Worm (Caenorhabditis elegans) whole organism, midembryonic: Measurements from ENCODE around the gene C16C8.26.
"Not testable (repeated sequence)": the region's sequence is repeated elsewhere in the genome, so short reads cannot be mapped to it uniquely, and the experiment has no call there.

Experiments used
- T22C8.4 ChIP-seq: fragments of 200-800 bp; sonication (Bioruptor generic); IDR thresholded peaks from 2 replicates; pipeline ENCODE4 v1.3.6; 2022; ENCODE audit warnings: missing genetic modification characterization, missing compliant biosample characterization
- cog-1 ChIP-seq: sonication (generic microtip); optimal IDR thresholded peaks from 2 replicates; lab custom pipeline; 2016; ENCODE audit warnings: missing genetic modification characterization, missing compliant biosample characterization
- flt-1 ChIP-seq: fragments of 200-800 bp; sonication (Bioruptor generic); IDR thresholded peaks from 2 replicates; pipeline ENCODE4 v1.3.6; 2022; ENCODE audit warnings: missing genetic modification characterization, missing compliant biosample characterization
- klf-2 ChIP-seq: fragments of 200-800 bp; sonication (Bioruptor generic); conservative IDR thresholded peaks from 2 replicates; pipeline ENCODE4 v1.3.6; 2022; ENCODE audit warnings: missing genetic modification reagents, missing genetic modification characterization, missing compliant biosample characterization
- med-1 ChIP-seq: sonication (generic microtip); optimal IDR thresholded peaks from 2 replicates; lab custom pipeline; 2017; ENCODE audit warnings: missing genetic modification characterization, mild to moderate bottlenecking, missing compliant biosample characterization, antibody characterized with exemption, missing genetic modification reagents; ENCODE audit not compliant: insufficient read depth
- ref-1 ChIP-seq: fragments of 200-800 bp; sonication (Bioruptor generic); conservative IDR thresholded peaks from 2 replicates; pipeline ENCODE4 v1.3.6; 2022; ENCODE audit warnings: missing genetic modification reagents, missing genetic modification characterization, missing compliant biosample characterization
- tab-1 ChIP-seq: fragments of 200-800 bp; sonication (Bioruptor generic); IDR thresholded peaks from 2 replicates; pipeline ENCODE4 v1.3.6; 2022; ENCODE audit warnings: missing genetic modification characterization, missing compliant biosample characterization
- ztf-23 ChIP-seq: fragments of 200-800 bp; sonication (Bioruptor generic); IDR thresholded peaks from 2 replicates; pipeline ENCODE4 v1.3.6; 2022; ENCODE audit warnings: missing genetic modification reagents, missing genetic modification characterization, missing compliant biosample characterization
- ztf-29 ChIP-seq: fragments of 200-800 bp; sonication (Bioruptor generic); IDR thresholded peaks from 2 replicates; pipeline ENCODE4 v1.3.6; 2022; ENCODE audit warnings: missing genetic modification reagents, missing genetic modification characterization, missing compliant biosample characterization

Gene C16C8.26

DNA sequence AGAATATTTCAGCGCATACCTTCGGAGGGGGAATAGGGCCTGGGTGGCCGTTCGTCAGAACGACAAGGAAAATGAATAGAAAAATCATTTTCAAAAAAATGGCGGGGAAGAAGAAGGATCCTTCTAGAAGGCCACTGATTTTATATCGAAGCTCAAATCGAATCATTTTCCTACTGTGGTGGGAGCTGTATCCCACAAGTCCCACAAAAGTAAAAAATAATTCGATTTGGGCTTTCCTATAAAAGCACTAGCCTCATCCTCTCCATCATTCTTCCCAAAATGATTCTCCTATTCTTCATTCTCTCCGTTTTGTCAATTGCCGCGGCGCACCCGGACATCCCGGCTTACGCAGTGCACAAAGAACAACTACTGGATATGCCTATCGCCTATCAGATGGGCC lies at the start of gene C16C8.26, which contains the start of gene C16C8.19:
Gene C16C8.26, minus strand, starts transcription at position 101 of the 400 bp plus-strand sequence.
Gene C16C8.19, plus strand, starts transcription at position 279 of the 400 bp plus-strand sequence.
- TF ChIP-seq klf-2 (GFP tag; lab: Robert Waterston, UW) (no peak), ref-1 (GFP tag; lab: Robert Waterston, UW) (no peak), ztf-29 (GFP tag; lab: Robert Waterston, UW) (no peak; the same call in 1 of the 2 replicates), ztf-23 (no peak), tab-1 (GFP tag; lab: Robert Waterston, UW) (no peak), med-1 (GFP tag; lab: Kevin White, UChicago) (no peak), flt-1 (GFP tag; lab: Robert Waterston, UW) (no peak), cog-1 (no peak), T22C8.4 (GFP tag; lab: Robert Waterston, UW) (no peak)

DNA sequence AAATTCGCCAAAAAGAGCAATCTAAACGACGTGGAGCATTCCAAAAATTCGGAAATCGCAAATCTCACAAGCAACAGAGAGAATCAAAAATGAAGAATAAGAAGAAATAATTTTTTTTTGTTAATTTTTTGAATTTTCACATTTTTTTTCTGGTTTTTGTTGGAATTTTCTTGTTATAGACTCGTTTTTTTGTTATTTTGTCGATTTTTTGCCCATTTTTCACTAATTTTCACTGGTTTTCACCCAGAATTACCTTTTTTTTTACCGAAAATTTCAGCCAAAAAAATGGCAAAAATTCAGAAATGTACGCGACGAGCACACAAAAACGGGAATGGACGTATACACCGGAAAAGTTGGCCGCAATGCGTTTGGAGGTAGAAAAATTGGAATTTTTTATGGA lies 46.6 kb upstream of the C16C8.26 start, which contains the start of gene cyh-1:
Gene cyh-1, plus strand, starts transcription at position 301 of the 400 bp plus-strand sequence.
- TF ChIP-seq med-1 (GFP tag; lab: Kevin White, UChicago) (no peak), klf-2 (GFP tag; lab: Robert Waterston, UW) (no peak), ztf-23 (no peak), T22C8.4 (GFP tag; lab: Robert Waterston, UW) (no peak), tab-1 (GFP tag; lab: Robert Waterston, UW) (no peak), flt-1 (GFP tag; lab: Robert Waterston, UW) (no peak), cog-1 (no peak), ref-1 (GFP tag; lab: Robert Waterston, UW) (no peak), ztf-29 (GFP tag; lab: Robert Waterston, UW) (no peak)

DNA sequence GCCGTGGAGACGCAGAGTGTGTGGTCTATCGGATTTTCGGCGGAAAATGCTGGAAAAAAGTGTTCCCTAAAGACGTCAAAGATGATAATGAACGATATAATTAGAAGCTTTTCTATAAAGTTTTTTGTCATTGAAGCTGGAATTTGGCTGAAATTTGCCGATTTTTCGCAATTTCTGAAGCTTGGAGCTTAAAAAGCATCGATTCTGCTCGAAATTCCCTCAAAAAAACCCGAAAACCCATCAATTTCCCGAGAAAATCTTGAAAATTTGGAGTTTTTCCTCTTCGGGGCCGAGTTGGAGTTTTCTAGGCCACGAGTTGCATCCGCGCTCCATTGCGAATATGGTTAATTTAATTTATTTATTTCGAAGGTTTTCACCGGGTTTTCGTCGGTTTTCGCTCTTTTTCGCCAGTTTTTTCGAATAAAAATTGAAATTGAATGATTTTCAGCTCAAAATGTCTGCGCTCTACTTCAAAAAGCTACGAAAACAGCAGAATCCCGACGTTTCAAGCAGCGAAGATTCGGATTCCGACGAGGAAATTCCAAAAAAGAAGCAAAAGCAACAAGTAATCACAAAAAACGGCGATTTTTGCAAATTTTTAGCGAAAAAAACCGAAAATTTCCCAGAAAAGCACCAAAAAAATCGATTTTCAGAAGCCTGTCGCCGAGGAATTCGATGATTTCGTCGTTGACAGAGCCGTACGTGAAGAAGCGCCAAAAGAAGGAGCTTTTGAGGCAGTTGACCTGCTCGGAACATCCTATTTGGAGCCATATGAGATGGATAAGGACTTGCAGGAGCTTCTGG lies 44.6 kb upstream of the C16C8.26 start, which contains the start of the genes col-71 and Y49F6B.2:
Gene col-71, minus strand, starts transcription at position 51 of the 804 bp plus-strand sequence.
Gene Y49F6B.2, plus strand, starts transcription at position 449 of the 804 bp plus-strand sequence.
- TF ChIP-seq ztf-29 (GFP tag; lab: Robert Waterston, UW) (no peak), klf-2 (GFP tag; lab: Robert Waterston, UW) (peak; percentile 63; the same call in 1 of the 2 replicates), ref-1 (GFP tag; lab: Robert Waterston, UW) (no peak), cog-1 (peak; percentile 51), ztf-23 (peak; percentile 62; the same call in 1 of the 2 replicates), flt-1 (GFP tag; lab: Robert Waterston, UW) (peak; percentile 60; the same call in 1 of the 2 replicates), T22C8.4 (GFP tag; lab: Robert Waterston, UW) (peak; percentile 49; the same call in 1 of the 2 replicates)

DNA sequence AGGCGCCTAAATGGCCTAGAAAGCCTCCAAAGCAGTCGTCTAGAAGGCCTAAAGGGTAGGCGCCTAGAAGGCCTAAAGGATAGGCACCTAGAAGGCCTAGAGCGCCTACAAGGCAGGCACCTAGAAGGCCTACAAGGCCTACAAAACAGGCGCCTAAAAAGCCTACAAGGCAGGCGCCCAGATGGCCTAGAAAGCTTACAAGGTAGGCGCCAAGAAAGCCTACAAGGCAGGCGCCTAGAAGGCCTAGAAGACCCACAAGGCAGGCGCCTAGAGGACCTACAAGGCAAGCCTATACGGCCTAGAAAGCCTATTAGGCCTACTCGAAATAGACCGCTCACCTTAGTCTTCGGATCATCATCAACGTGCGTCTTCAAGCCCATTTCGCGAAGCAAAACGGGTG lies 43.9 kb upstream of the C16C8.26 start:
- no peak for TF ChIP-seq ztf-29 (GFP tag; lab: Robert Waterston, UW)
- TF ChIP-seq klf-2 (GFP tag; lab: Robert Waterston, UW) = no peak
- no peak for TF ChIP-seq ztf-23
- TF ChIP-seq ref-1 (GFP tag; lab: Robert Waterston, UW) = no peak
- TF ChIP-seq cog-1 = no peak
- TF ChIP-seq tab-1 (GFP tag; lab: Robert Waterston, UW) = no peak
- TF ChIP-seq med-1 (GFP tag; lab: Kevin White, UChicago) = no peak
- no peak for TF ChIP-seq T22C8.4 (GFP tag; lab: Robert Waterston, UW)
- TF ChIP-seq flt-1 (GFP tag; lab: Robert Waterston, UW) = no peak

DNA sequence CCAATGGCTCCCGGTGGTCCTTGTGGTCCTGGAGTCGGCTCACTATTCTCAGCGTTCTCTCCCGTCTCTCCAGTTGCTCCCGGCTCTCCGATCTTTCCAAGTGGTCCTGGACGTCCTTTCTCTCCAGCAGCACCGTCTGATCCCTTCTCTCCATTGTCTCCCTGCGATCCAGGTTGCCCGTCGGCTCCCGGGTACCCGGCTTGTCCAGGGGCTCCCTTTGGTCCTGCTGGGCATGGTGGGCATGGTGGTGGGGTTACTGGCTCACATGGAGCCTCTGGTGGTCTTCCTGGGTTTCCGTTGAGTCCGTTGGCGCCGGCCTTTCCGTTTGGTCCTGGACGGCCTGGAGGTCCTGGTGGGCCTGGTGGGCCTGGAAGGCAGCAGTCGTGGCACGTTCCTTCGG lies 42.3 kb upstream of the C16C8.26 start:
- no peak for TF ChIP-seq ref-1 (GFP tag; lab: Robert Waterston, UW)
- no peak for TF ChIP-seq ztf-23
- no peak for TF ChIP-seq T22C8.4 (GFP tag; lab: Robert Waterston, UW)
- no peak for TF ChIP-seq klf-2 (GFP tag; lab: Robert Waterston, UW)
- no peak for TF ChIP-seq tab-1 (GFP tag; lab: Robert Waterston, UW)
- TF ChIP-seq flt-1 (GFP tag; lab: Robert Waterston, UW) = no peak
- TF ChIP-seq ztf-29 (GFP tag; lab: Robert Waterston, UW) = no peak
- TF ChIP-seq med-1 (GFP tag; lab: Kevin White, UChicago) = no peak

DNA sequence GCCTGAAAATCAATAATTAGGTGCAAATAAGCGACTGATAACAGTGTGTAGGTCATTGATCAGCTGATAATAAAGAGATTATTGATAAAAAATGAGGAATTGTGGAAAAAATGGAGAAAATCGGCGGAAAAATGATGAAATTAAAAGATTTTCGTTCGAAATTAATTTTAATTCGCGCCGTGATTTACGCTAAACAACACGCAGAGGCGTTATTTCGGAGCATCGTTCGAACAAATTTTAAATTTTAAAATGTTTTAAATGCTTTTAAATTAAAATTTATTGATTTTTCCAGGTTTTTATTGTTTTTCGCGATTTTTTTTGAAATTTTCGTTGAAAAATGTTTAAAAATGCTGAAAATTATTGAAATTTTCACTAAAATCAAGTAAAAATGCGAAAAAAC lies 41.3 kb upstream of the C16C8.26 start, which contains the start of gene Y49F6B.9:
Gene Y49F6B.9, minus strand, starts transcription at position 2 of the 400 bp plus-strand sequence.
- TF ChIP-seq cog-1 (no peak), med-1 (GFP tag; lab: Kevin White, UChicago) (no peak), ref-1 (GFP tag; lab: Robert Waterston, UW) (no peak), ztf-23 (no peak), flt-1 (GFP tag; lab: Robert Waterston, UW) (no peak), ztf-29 (GFP tag; lab: Robert Waterston, UW) (no peak), klf-2 (GFP tag; lab: Robert Waterston, UW) (no peak), tab-1 (GFP tag; lab: Robert Waterston, UW) (no peak), T22C8.4 (GFP tag; lab: Robert Waterston, UW) (no peak)

DNA sequence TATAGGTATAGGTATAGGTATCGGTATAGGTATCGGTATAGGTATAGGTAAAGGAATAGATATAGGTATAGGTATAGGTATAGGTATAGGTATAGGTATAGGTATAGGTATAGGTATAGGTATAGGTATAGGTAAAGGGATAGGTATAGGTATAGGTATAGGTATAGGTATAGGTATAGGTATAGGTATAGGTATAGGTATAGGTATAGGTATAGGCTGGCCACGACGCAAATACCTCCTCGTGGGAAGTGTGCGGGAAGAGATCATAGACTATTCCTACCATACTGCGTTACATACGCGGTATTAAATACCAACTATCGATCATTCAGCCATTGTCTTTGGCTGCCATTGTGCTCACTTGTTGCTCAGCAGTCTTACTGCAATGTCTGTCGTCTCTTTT lies 32.7 kb upstream of the C16C8.26 start, which contains the start of gene fbxb-112:
Gene fbxb-112, plus strand, starts transcription at position 301 of the 400 bp plus-strand sequence.
- TF ChIP-seq ztf-23; ref-1 (GFP tag; lab: Robert Waterston, UW); tab-1 (GFP tag; lab: Robert Waterston, UW): not testable (repeated sequence)

DNA sequence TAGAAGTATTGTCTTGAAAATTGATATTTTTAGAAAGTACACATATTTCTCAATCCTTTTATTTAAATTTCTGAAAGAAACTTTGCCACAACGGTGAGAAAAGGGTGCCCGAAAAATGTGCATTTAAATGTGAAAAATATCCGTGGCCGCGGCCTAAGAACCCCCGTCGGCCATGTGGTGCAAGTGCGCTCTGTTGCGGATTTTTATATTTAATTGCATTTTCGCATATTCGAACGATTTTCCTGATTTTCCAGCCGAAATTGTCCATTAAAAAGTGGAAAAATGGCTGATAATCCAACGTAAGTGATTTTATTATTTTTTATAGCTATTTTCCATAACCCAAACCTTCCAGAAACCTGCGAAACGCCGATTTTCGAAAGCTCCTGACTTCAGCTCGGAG lies 24.1 kb upstream of the C16C8.26 start, which contains the start of gene smu-2:
Gene smu-2, plus strand, starts transcription at position 178 of the 400 bp plus-strand sequence.
- TF ChIP-seq flt-1 (GFP tag; lab: Robert Waterston, UW) (peak; percentile 67; the same call in 1 of the 2 replicates), med-1 (GFP tag; lab: Kevin White, UChicago) (no peak), cog-1 (peak; percentile 39), ztf-23 (peak; percentile 74), tab-1 (GFP tag; lab: Robert Waterston, UW) (no peak), T22C8.4 (GFP tag; lab: Robert Waterston, UW) (no peak), klf-2 (GFP tag; lab: Robert Waterston, UW) (0 out of 2 replicates have a peak, but pooled peaks have one; percentile 45), ztf-29 (GFP tag; lab: Robert Waterston, UW) (no peak), ref-1 (GFP tag; lab: Robert Waterston, UW) (no peak)
